Worm (Caenorhabditis elegans) whole organism, L4 larva: ENCODE data around the gene C27C12.1.

Source experiments
- F10B5.3 ChIP-seq: sonication (generic microtip); optimal IDR thresholded peaks from 2 replicates; lab custom pipeline; 2016; ENCODE audit warnings: mild to moderate bottlenecking, missing genetic modification characterization, missing compliant biosample characterization
- F49E8.2 ChIP-seq: sonication (generic microtip); optimal IDR thresholded peaks from 2 replicates; lab custom pipeline; 2016; ENCODE audit warnings: missing compliant biosample characterization, mild to moderate bottlenecking, missing genetic modification characterization, borderline replicate concordance
- T26A8.4 ChIP-seq: fragments of 200-800 bp; sonication (Bioruptor generic); IDR thresholded peaks from 2 replicates; pipeline ENCODE4 v1.3.6; 2022; ENCODE audit warnings: missing genetic modification characterization, missing compliant biosample characterization
- Y48G9A.11 ChIP-seq: fragments of 200-800 bp; sonication (Bioruptor generic); IDR thresholded peaks from 2 replicates; pipeline ENCODE4 v1.3.6; 2022; ENCODE audit warnings: missing genetic modification reagents, missing genetic modification characterization, missing compliant biosample characterization
- Y5F2A.4 ChIP-seq: fragments of 200-800 bp; sonication (Bioruptor generic); optimal IDR thresholded peaks from 2 replicates; lab custom pipeline; 2018; ENCODE audit warnings: mild to moderate bottlenecking, missing genetic modification characterization, missing compliant biosample characterization
- ZK337.2 ChIP-seq: fragments of 200-800 bp; sonication (Bioruptor generic); IDR thresholded peaks from 2 replicates; pipeline ENCODE4 v1.3.6; 2022; ENCODE audit warnings: missing genetic modification reagents, missing genetic modification characterization, missing compliant biosample characterization
- ZK546.5 ChIP-seq, 2 experiments: sonication (generic microtip); optimal IDR thresholded peaks; 2 replicates each; lab custom pipeline; 2017; ENCODE audit warnings: missing biosample characterization in 2 of 2, missing genetic modification characterization in 2 of 2
- ceh-20 ChIP-seq: fragments of 200-800 bp; sonication (Bioruptor generic); IDR thresholded peaks from 2 replicates; pipeline ENCODE4 v1.3.6; 2022; ENCODE audit warnings: missing genetic modification reagents, missing genetic modification characterization, missing compliant biosample characterization
- ceh-28 ChIP-seq: fragments of 150-350 bp; optimal IDR thresholded peaks from 2 replicates; lab custom pipeline; 2014; ENCODE audit warnings: missing biosample characterization, missing genetic modification reagents, missing genetic modification characterization
- ceh-44 ChIP-seq: fragments of 200-800 bp; sonication (Bioruptor generic); IDR thresholded peaks from 2 replicates; pipeline ENCODE4 v1.3.6; 2022; ENCODE audit warnings: missing genetic modification reagents, missing genetic modification characterization, missing compliant biosample characterization
- ctbp-1 ChIP-seq: fragments of 200-800 bp; sonication (Bioruptor generic); IDR thresholded peaks from 2 replicates; pipeline ENCODE4 v1.3.6; 2022; ENCODE audit warnings: missing genetic modification reagents, missing genetic modification characterization, missing compliant biosample characterization
- daf-19 ChIP-seq: fragments of 200-800 bp; sonication (Bioruptor generic); conservative IDR thresholded peaks from 2 replicates; pipeline ENCODE4 v1.3.6; 2022; ENCODE audit warnings: missing genetic modification characterization, missing compliant biosample characterization
- daf-8 ChIP-seq: fragments of 200-800 bp; sonication (Bioruptor generic); IDR thresholded peaks from 2 replicates; pipeline ENCODE4 v1.3.6; 2022; ENCODE audit warnings: missing genetic modification characterization, missing compliant biosample characterization
- dpl-1 ChIP-seq: fragments of 150-350 bp; optimal IDR thresholded peaks from 2 replicates; lab custom pipeline; 2014; ENCODE audit warnings: missing biosample characterization, missing genetic modification reagents, missing genetic modification characterization
- duxl-1 ChIP-seq: sonication (generic microtip); optimal IDR thresholded peaks from 2 replicates; lab custom pipeline; 2016; ENCODE audit warnings: mild to moderate bottlenecking, missing genetic modification characterization, moderate library complexity, missing compliant biosample characterization; ENCODE audit not compliant: poor library complexity
- dve-1 ChIP-seq: sonication (generic microtip); optimal IDR thresholded peaks from 2 replicates; lab custom pipeline; 2017; ENCODE audit warnings: antibody characterized with exemption, mild to moderate bottlenecking, missing genetic modification characterization, missing compliant biosample characterization; ENCODE audit not compliant: insufficient read depth
- fkh-10 ChIP-seq: fragments of 150-350 bp; optimal IDR thresholded peaks from 2 replicates; lab custom pipeline; 2014; ENCODE audit warnings: missing biosample characterization, missing genetic modification reagents, missing genetic modification characterization
- hlh-11 ChIP-seq: fragments of 200-800 bp; sonication (Bioruptor generic); optimal IDR thresholded peaks from 2 replicates; lab custom pipeline; 2018; ENCODE audit warnings: mild to moderate bottlenecking, missing genetic modification characterization, missing compliant biosample characterization
- hlh-30 ChIP-seq: sonication (generic microtip); optimal IDR thresholded peaks from 2 replicates; lab custom pipeline; 2017; ENCODE audit warnings: antibody characterized with exemption, mild to moderate bottlenecking, missing genetic modification characterization, missing compliant biosample characterization; ENCODE audit not compliant: insufficient read depth
- hmg-1.1 ChIP-seq: fragments of 200-800 bp; sonication (Bioruptor generic); IDR thresholded peaks from 2 replicates; pipeline ENCODE4 v1.3.6; 2022; ENCODE audit warnings: missing genetic modification reagents, missing genetic modification characterization, missing compliant biosample characterization
- jun-1 ChIP-seq: fragments of 150-350 bp; optimal IDR thresholded peaks from 2 replicates; lab custom pipeline; 2014; ENCODE audit warnings: missing biosample characterization, missing genetic modification reagents, missing genetic modification characterization
- lim-7 ChIP-seq: fragments of 200-800 bp; sonication (Bioruptor generic); IDR thresholded peaks from 2 replicates; pipeline ENCODE4 v1.3.6; 2022; ENCODE audit warnings: missing genetic modification characterization, missing compliant biosample characterization
- lin-15B ChIP-seq: fragments of 150-350 bp; sonication (generic microtip); optimal IDR thresholded peaks from 3 replicates; lab custom pipeline; 2014; ENCODE audit warnings: missing biosample characterization, missing genetic modification characterization
- lin-29 ChIP-seq: fragments of 200-800 bp; sonication (Bioruptor generic); IDR thresholded peaks from 2 replicates; pipeline ENCODE4 v1.3.6; 2022; ENCODE audit warnings: missing genetic modification reagents, missing genetic modification characterization, missing compliant biosample characterization
- lin-38 ChIP-seq: fragments of 200-800 bp; sonication (Bioruptor generic); IDR thresholded peaks from 2 replicates; pipeline ENCODE4 v1.3.6; 2022; ENCODE audit warnings: missing genetic modification reagents, missing genetic modification characterization, missing compliant biosample characterization
- lin-39 ChIP-seq: fragments of 150-350 bp; optimal IDR thresholded peaks from 2 replicates; lab custom pipeline; 2014; ENCODE audit warnings: missing biosample characterization, missing genetic modification reagents, missing genetic modification characterization
- lsy-2 ChIP-seq, 2 experiments: fragments of 150-350 bp in 1 of 2; sonication (generic microtip) in 1 of 2; optimal IDR thresholded peaks; 2 replicates each; lab custom pipeline; 2014 to 2017; ENCODE audit warnings: missing biosample characterization in 2 of 2, missing genetic modification characterization in 2 of 2
- madf-9 ChIP-seq: fragments of 200-800 bp; sonication (Bioruptor generic); conservative IDR thresholded peaks from 2 replicates; pipeline ENCODE4 v1.3.6; 2022; ENCODE audit warnings: missing genetic modification reagents, missing genetic modification characterization, missing compliant biosample characterization
- mep-1 ChIP-seq: fragments of 150-350 bp; sonication (generic microtip); optimal IDR thresholded peaks from 3 replicates; lab custom pipeline; 2014; ENCODE audit warnings: missing biosample characterization, missing genetic modification characterization
- mxl-2 ChIP-seq: fragments of 200-800 bp; sonication (Bioruptor generic); conservative IDR thresholded peaks from 2 replicates; pipeline ENCODE4 v1.3.6; 2022; ENCODE audit warnings: missing genetic modification reagents, missing genetic modification characterization, missing compliant biosample characterization
- mxl-3 ChIP-seq: fragments of 200-800 bp; sonication (Bioruptor generic); optimal IDR thresholded peaks from 2 replicates; lab custom pipeline; 2018; ENCODE audit warnings: mild to moderate bottlenecking, missing genetic modification characterization, missing compliant biosample characterization
- nhr-102 ChIP-seq: sonication (generic microtip); optimal IDR thresholded peaks from 2 replicates; lab custom pipeline; 2016; ENCODE audit warnings: mild to moderate bottlenecking, missing genetic modification characterization, moderate library complexity, missing compliant biosample characterization
- nhr-11 ChIP-seq: fragments of 150-350 bp; optimal IDR thresholded peaks from 2 replicates; lab custom pipeline; 2014; ENCODE audit warnings: missing biosample characterization, missing genetic modification characterization
- nhr-111 ChIP-seq: fragments of 200-800 bp; sonication (Bioruptor generic); optimal IDR thresholded peaks from 2 replicates; lab custom pipeline; 2018; ENCODE audit warnings: mild to moderate bottlenecking, missing genetic modification characterization, missing compliant biosample characterization
- nhr-237 ChIP-seq: sonication (generic microtip); optimal IDR thresholded peaks from 2 replicates; lab custom pipeline; 2017; ENCODE audit warnings: missing biosample characterization, missing genetic modification characterization
- nhr-28 ChIP-seq: fragments of 150-350 bp; optimal IDR thresholded peaks from 2 replicates; lab custom pipeline; 2014; ENCODE audit warnings: missing biosample characterization, missing genetic modification characterization
- nhr-48 ChIP-seq: sonication (generic microtip); optimal IDR thresholded peaks from 2 replicates; lab custom pipeline; 2016; ENCODE audit warnings: mild to moderate bottlenecking, missing genetic modification characterization, missing compliant biosample characterization
- nhr-6 ChIP-seq: fragments of 150-350 bp; optimal IDR thresholded peaks from 2 replicates; lab custom pipeline; 2014; ENCODE audit warnings: missing biosample characterization, missing genetic modification characterization
- php-3 ChIP-seq: fragments of 200-800 bp; sonication (Bioruptor generic); IDR thresholded peaks from 2 replicates; pipeline ENCODE4 v1.3.6; 2022; ENCODE audit warnings: missing genetic modification reagents, missing genetic modification characterization, missing compliant biosample characterization
- set-16 ChIP-seq: fragments of 200-800 bp; sonication (Bioruptor generic); IDR thresholded peaks from 2 replicates; pipeline ENCODE4 v1.3.6; 2022; ENCODE audit warnings: missing genetic modification reagents, missing genetic modification characterization, missing compliant biosample characterization
- skn-1 ChIP-seq: fragments of 150-350 bp; optimal IDR thresholded peaks from 2 replicates; lab custom pipeline; 2014; ENCODE audit warnings: missing biosample characterization, missing genetic modification characterization
- tag-97 ChIP-seq: fragments of 200-800 bp; sonication (Bioruptor generic); IDR thresholded peaks from 2 replicates; pipeline ENCODE4 v1.3.6; 2022; ENCODE audit warnings: missing genetic modification characterization, missing compliant biosample characterization
- tra-1 ChIP-seq: fragments of 200-800 bp; sonication (Bioruptor generic); IDR thresholded peaks from 2 replicates; pipeline ENCODE4 v1.3.6; 2022; ENCODE audit warnings: missing genetic modification reagents, missing genetic modification characterization, missing compliant biosample characterization
- unc-130 ChIP-seq: sonication (generic microtip); optimal IDR thresholded peaks from 2 replicates; lab custom pipeline; 2016; ENCODE audit warnings: missing genetic modification reagents, missing genetic modification characterization, missing compliant biosample characterization
- unc-62 ChIP-seq, 3 experiments: fragments of 150-350 bp in 1 of 3; sonication (generic microtip); optimal IDR thresholded peaks in 2 of 3; peaks in 1 of 3; 1 replicate in 1 of 3; 2 replicates in 2 of 3; lab custom pipeline; 2014 to 2017; ENCODE audit warnings: missing biosample characterization in 3 of 3, missing genetic modification characterization in 3 of 3, missing genetic modification reagents in 3 of 3, missing genotype in 1 of 3
- zfp-3 ChIP-seq: fragments of 200-800 bp; sonication (Bioruptor generic); conservative IDR thresholded peaks from 2 replicates; pipeline ENCODE4 v1.3.6; 2022; ENCODE audit warnings: missing genetic modification reagents, missing genetic modification characterization, missing compliant biosample characterization
- zip-11 ChIP-seq: fragments of 200-800 bp; sonication (Bioruptor generic); IDR thresholded peaks from 2 replicates; pipeline ENCODE4 v1.3.6; 2022; ENCODE audit warnings: missing genetic modification characterization, missing compliant biosample characterization
- ztf-7 ChIP-seq: fragments of 150-350 bp; optimal IDR thresholded peaks from 2 replicates; lab custom pipeline; 2014; ENCODE audit warnings: missing biosample characterization, missing genetic modification characterization

Gene C27C12.1

ce11 chrX:14818464-14819259 is 34.9 kb downstream of the C27C12.1 start, which contains the start of gene epn-1 (continued):
- TF ChIP-seq duxl-1 = peak; percentile 71
- TF ChIP-seq F49E8.2 (tag; lab: Kevin White, UChicago) = no peak
- TF ChIP-seq tag-97 (GFP tag; lab: Robert Waterston, UW) = no peak
- peak; percentile 73 for TF ChIP-seq dpl-1 (GFP tag; lab: Kevin White, UChicago)
- TF ChIP-seq nhr-48 (tag; lab: Kevin White, UChicago) = peak; percentile 99
- peak; percentile 94 for TF ChIP-seq nhr-6 (tag; lab: Kevin White, UChicago)
- peak in 1 of 2 experiments; percentile 49 for TF ChIP-seq ZK546.5 (tag; optimal IDR thresholded peaks at IDR 0.05; lab: Kevin White, UChicago)
- peak; percentile 36 for TF ChIP-seq lin-39
- TF ChIP-seq hmg-1.1 (GFP tag; lab: Robert Waterston, UW) = peak; percentile 99
- TF ChIP-seq ceh-28 (tag; lab: Kevin White, UChicago) = peak; percentile 39
- peak; percentile 100 for TF ChIP-seq hlh-30 (tag; lab: Kevin White, UChicago)
- TF ChIP-seq jun-1 (tag; lab: Kevin White, UChicago) = peak; percentile 93
- peak; percentile 98 for TF ChIP-seq ceh-20 (GFP tag; lab: Robert Waterston, UW)
- peak; percentile 92 for TF ChIP-seq php-3 (GFP tag; lab: Robert Waterston, UW)
- peak; percentile 53 for TF ChIP-seq unc-130 (GFP tag; lab: Kevin White, UChicago)
- TF ChIP-seq dve-1 (tag; lab: Kevin White, UChicago) = peak; percentile 95
- TF ChIP-seq lin-15B (tag; lab: Kevin White, UChicago) = peak; percentile 10
- peak; percentile 98 for TF ChIP-seq nhr-102 (tag; lab: Kevin White, UChicago)
- TF ChIP-seq mxl-3 = peak; percentile 99
- no peak for TF ChIP-seq ceh-44
- TF ChIP-seq daf-8 (GFP tag; lab: Robert Waterston, UW) = 0 out of 2 replicates have a peak, but pooled peaks have one; percentile 55
- peak; percentile 89 for TF ChIP-seq fkh-10
- TF ChIP-seq madf-9 (GFP tag; lab: Robert Waterston, UW) = peak; percentile 96
- peak; percentile 65 for TF ChIP-seq lim-7 (GFP tag; lab: Robert Waterston, UW)
- peak; percentile 96 for TF ChIP-seq nhr-11 (tag; lab: Kevin White, UChicago)
- peak; percentile 97 for TF ChIP-seq nhr-28 (tag; lab: Kevin White, UChicago)
- peak; percentile 80 for TF ChIP-seq lin-38 (GFP tag; lab: Robert Waterston, UW)
- peak; percentile 76 for TF ChIP-seq lin-29 (GFP tag; lab: Robert Waterston, UW)
- TF ChIP-seq ctbp-1 = peak; percentile 96
- peak; percentile 98 for TF ChIP-seq mep-1
- peak; percentile 99 for TF ChIP-seq tra-1
- peak; percentile 89 to 90 for TF ChIP-seq lsy-2 (tag; optimal IDR thresholded peaks at IDR 0.05; lab: Kevin White, UChicago)

- TF ChIP-seq nhr-237 (tag; lab: Kevin White, UChicago) = no peak
- no peak for TF ChIP-seq F10B5.3
- TF ChIP-seq mxl-2 (GFP tag; lab: Robert Waterston, UW) = no peak
- no peak for TF ChIP-seq skn-1 (tag; lab: Kevin White, UChicago)
- TF ChIP-seq daf-19 = no peak
- no peak for TF ChIP-seq ceh-28 (tag; lab: Kevin White, UChicago)
- no peak for TF ChIP-seq zip-11
- no peak for TF ChIP-seq Y48G9A.11 (GFP tag; lab: Robert Waterston, UW)
- no peak for TF ChIP-seq ZK546.5 (tag; optimal IDR thresholded peaks at IDR 0.05; lab: Kevin White, UChicago)
- no peak for TF ChIP-seq unc-62 (GFP tag; optimal IDR thresholded peaks at IDR 0.05 in 1 of 2; lab: Kevin White, UChicago)
- TF ChIP-seq unc-62 (tag; optimal IDR thresholded peaks at IDR 0.05; lab: Kevin White, UChicago) = no peak
- no peak for TF ChIP-seq lim-7 (GFP tag; lab: Robert Waterston, UW)
- TF ChIP-seq nhr-111 (GFP tag; lab: Kevin White, UChicago) = no peak
- no peak for TF ChIP-seq Y5F2A.4 (GFP tag; lab: Kevin White, UChicago)
- no peak for TF ChIP-seq zfp-3 (GFP tag; lab: Robert Waterston, UW)
- TF ChIP-seq hlh-30 (tag; lab: Kevin White, UChicago) = peak; percentile 73
- no peak for TF ChIP-seq set-16 (GFP tag; lab: Robert Waterston, UW)
- TF ChIP-seq mxl-3 = no peak
- no peak for TF ChIP-seq T26A8.4 (GFP tag; lab: Robert Waterston, UW)
- TF ChIP-seq lin-29 (GFP tag; lab: Robert Waterston, UW) = no peak
- no peak for TF ChIP-seq daf-8 (GFP tag; lab: Robert Waterston, UW)
- TF ChIP-seq ZK337.2 = no peak
- TF ChIP-seq ztf-7 (tag; lab: Kevin White, UChicago) = no peak
- TF ChIP-seq hlh-11 (tag; lab: Kevin White, UChicago) = peak; percentile 81
Measured at ce11 chrX:14816717-14817116, 36.8 kb downstream of the C27C12.1 start.
